Fruit fly (Drosophila melanogaster) whole organism, pupa: ENCODE results near the gene Trpgamma.

ENCODE experiments used
- CG17806 ChIP-seq: fragments of 200-800 bp; sonication (Bioruptor generic); optimal IDR thresholded peaks from 2 replicates; lab custom pipeline; 2018; ENCODE audit warnings: missing biosample characterization, mild to moderate bottlenecking, missing genetic modification characterization, moderate library complexity
- CG8159 ChIP-seq: fragments of 200-800 bp; sonication (Bioruptor generic); optimal IDR thresholded peaks from 3 replicates; lab custom pipeline; 2018; ENCODE audit warnings: missing biosample characterization, mild to moderate bottlenecking, missing genetic modification characterization, moderate library complexity
- Ets98B ChIP-seq: fragments of 200-800 bp; sonication (Bioruptor generic); IDR thresholded peaks from 2 replicates; pipeline ENCODE4 v1.3.6; 2022; ENCODE audit warnings: missing biosample characterization, missing genetic modification characterization

DNA sequence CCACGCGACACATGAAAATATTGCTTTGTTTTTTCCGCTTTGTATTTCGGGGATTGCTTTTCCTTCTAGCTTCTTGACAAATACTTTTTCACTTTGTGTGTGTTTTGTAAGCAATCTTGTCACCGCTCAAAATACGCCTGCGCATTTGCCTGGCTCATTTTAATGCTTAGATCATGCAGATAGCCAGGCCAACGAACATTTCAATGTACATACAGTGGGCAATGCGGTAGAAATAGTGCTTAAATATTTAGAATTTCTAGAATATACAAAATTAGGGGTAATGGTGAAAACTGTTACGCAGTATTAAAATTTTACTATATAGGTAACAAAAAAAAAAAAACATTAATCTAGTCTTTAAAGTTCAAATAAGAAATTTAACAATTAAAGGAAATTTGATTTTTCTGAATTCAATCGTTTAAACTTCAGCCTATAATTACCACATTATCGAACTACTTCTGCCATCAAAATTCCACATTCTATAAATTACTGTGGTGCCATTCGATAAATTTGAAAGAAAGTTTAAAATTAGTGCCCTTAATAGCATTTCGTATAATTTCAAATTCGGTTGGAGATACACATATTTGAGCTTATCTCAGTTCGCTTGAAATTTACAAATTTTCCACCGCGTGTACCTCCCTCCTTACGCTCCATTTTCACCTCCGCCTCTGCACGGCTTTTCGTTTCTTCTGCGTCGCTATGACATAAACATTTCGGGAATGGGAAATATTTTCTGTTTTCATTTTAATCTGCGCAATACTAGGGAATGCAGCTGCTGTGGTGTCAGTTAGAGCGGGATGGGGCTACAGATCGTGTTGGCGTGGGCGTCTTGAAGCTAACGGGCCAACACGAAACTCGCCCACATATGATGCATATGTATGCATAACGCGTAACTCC, 30.6 kb upstream of the Trpgamma start:
- TF ChIP-seq Ets98B (no peak), CG17806 (no peak), CG8159 (tag; lab: Kevin White, UChicago) (no peak)
